Worm (Caenorhabditis elegans): ENCODE measurements around the gene ifc-2.

DNA sequence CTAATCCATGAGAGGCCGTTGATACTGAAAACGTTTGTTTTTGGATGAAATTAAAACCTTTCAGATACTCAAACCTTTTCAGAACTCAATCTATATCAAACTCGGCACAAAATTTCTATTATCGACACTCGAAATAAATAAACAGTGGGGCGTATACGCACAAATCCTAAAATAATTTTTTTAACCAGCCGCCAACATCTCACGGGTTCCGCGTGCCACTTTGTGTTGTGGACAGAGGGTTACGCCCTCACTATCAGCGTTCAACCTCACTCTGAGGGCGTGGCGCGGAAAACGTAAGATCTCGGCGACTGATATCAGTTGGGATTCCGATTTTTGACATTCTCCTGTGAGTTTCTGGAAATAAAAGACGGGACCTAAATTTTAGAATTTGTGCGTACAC, 26.7 kb upstream of the ifc-2 start:
- no peak for TF ChIP-seq bed-3 (GFP tag; optimal IDR thresholded peaks at IDR 0.05)
- no peak for TF ChIP-seq nhr-28 (tag; optimal IDR thresholded peaks at IDR 0.05)
- no peak for TF ChIP-seq unc-62 (GFP tag; optimal IDR thresholded peaks at IDR 0.05)
